Fruit fly (Drosophila melanogaster): ENCODE results near the gene Arfrp1.

Gene Arfrp1

dm6 chrX:9066802-9067489 lies 39.9 kb upstream of the Arfrp1 start (continued):
- TF ChIP-seq CG3163 (GFP tag; optimal IDR thresholded peaks at IDR 0.05) = no peak
- no peak for TF ChIP-seq schlank (tag; optimal IDR thresholded peaks at IDR 0.05)
- no peak for TF ChIP-seq CG12299 (tag; optimal IDR thresholded peaks at IDR 0.05)
- peak; percentile 49; the same call in 2 of the 3 replicates for TF ChIP-seq dysf (GFP tag; IDR thresholded peaks at IDR 0.05)
- peak; percentile 52 for TF ChIP-seq Sox102F (GFP tag; optimal IDR thresholded peaks at IDR 0.05)
- peak; percentile 36; the same call in 1 of the 2 replicates for TF ChIP-seq CG17328 (GFP tag; IDR thresholded peaks at IDR 0.05)
- TF ChIP-seq CG4707 (GFP tag; optimal IDR thresholded peaks at IDR 0.05) = no peak
- no peak for TF ChIP-seq NK7.1 (GFP tag; optimal IDR thresholded peaks at IDR 0.05)
- no peak for TF ChIP-seq luna (GFP tag; optimal IDR thresholded peaks at IDR 0.05)
- peak; percentile 35 for TF ChIP-seq Oli (tag; optimal IDR thresholded peaks at IDR 0.05)
- TF ChIP-seq CG42726 (GFP tag; IDR thresholded peaks at IDR 0.05; ENCODE audit: partially characterized antibody) = no peak
- TF ChIP-seq Atf6 (GFP tag; IDR thresholded peaks at IDR 0.05) = peak; percentile 31; the same call in 1 of the 2 replicates
- peak; percentile 57 for TF ChIP-seq gem (tag; optimal IDR thresholded peaks at IDR 0.05)
- peak; percentile 24 for TF ChIP-seq Hr3 (GFP tag; optimal IDR thresholded peaks at IDR 0.05)
- no peak for TF ChIP-seq CG10543 (GFP tag; optimal IDR thresholded peaks at IDR 0.05)
- no peak for TF ChIP-seq D19A (tag; optimal IDR thresholded peaks at IDR 0.05)
- peak; percentile 38 for TF ChIP-seq CG11504 (tag; optimal IDR thresholded peaks at IDR 0.05)
- TF ChIP-seq Spps (tag; optimal IDR thresholded peaks at IDR 0.05) = no peak
- TF ChIP-seq HHEX (GFP tag; optimal IDR thresholded peaks at IDR 0.05) = peak; percentile 18
- TF ChIP-seq sisA (GFP tag; IDR thresholded peaks at IDR 0.05) = peak; percentile 57
- TF ChIP-seq H15 (GFP tag; IDR thresholded peaks at IDR 0.05) = no peak; the same call in 2 of the 3 replicates
- no peak for TF ChIP-seq sna (GFP tag; IDR thresholded peaks at IDR 0.05; ENCODE audit: partially characterized antibody)
- TF ChIP-seq dmrt99B (tag; optimal IDR thresholded peaks at IDR 0.05) = peak; percentile 47
- TF ChIP-seq pan (optimal IDR thresholded peaks at IDR 0.05) = no peak
- TF ChIP-seq pan (GFP tag; optimal IDR thresholded peaks at IDR 0.05 in 1 of 2, IDR thresholded peaks at IDR 0.05 in 1 of 2) = no peak
- TF ChIP-seq CG31441 (GFP tag; IDR thresholded peaks at IDR 0.05) = 0 out of 2 replicates have a peak, but pooled peaks have one; percentile 20
- peak; percentile 12 for TF ChIP-seq CG9817 (tag; optimal IDR thresholded peaks at IDR 0.05)
- no peak for TF ChIP-seq Antp (GFP tag; optimal IDR thresholded peaks at IDR 0.05)
- no peak for TF ChIP-seq chif (GFP tag; optimal IDR thresholded peaks at IDR 0.05)
- TF ChIP-seq dimm (GFP tag; IDR thresholded peaks at IDR 0.05) = no peak
- no peak for TF ChIP-seq Bdp1 (GFP tag; optimal IDR thresholded peaks at IDR 0.05)
- no peak for TF ChIP-seq CG14050 (GFP tag; IDR thresholded peaks at IDR 0.05)
- TF ChIP-seq eve (GFP tag; optimal IDR thresholded peaks at IDR 0.05) = peak in 1 of 2 experiments; percentile 54
- TF ChIP-seq CG17359 (tag; optimal IDR thresholded peaks at IDR 0.05) = peak; percentile 28
- peak; percentile 34 for TF ChIP-seq lab (GFP tag; optimal IDR thresholded peaks at IDR 0.05)
- TF ChIP-seq Eip74EF (GFP tag; optimal IDR thresholded peaks at IDR 0.05) = no peak
- TF ChIP-seq CG17912 (GFP tag; optimal IDR thresholded peaks at IDR 0.05) = no peak
- no peak for TF ChIP-seq pfk (GFP tag; optimal IDR thresholded peaks at IDR 0.05)
- peak; percentile 38 for TF ChIP-seq Ets65A (GFP tag)
- 0 out of 3 replicates have a peak, but pooled peaks have one; percentile 13 for TF ChIP-seq z (GFP tag; IDR thresholded peaks at IDR 0.05)
- no peak for TF ChIP-seq ATbp (GFP tag; optimal IDR thresholded peaks at IDR 0.05)
- peak; percentile 6 for TF ChIP-seq NfI (GFP tag; optimal IDR thresholded peaks at IDR 0.05)
- no peak for TF ChIP-seq B-H2 (GFP tag; optimal IDR thresholded peaks at IDR 0.05)
- no peak for TF ChIP-seq pho (GFP tag; optimal IDR thresholded peaks at IDR 0.05)
- TF ChIP-seq inv (GFP tag; IDR thresholded peaks at IDR 0.05; ENCODE audit: partially characterized antibody) = no peak
- TF ChIP-seq lbe (GFP tag; optimal IDR thresholded peaks at IDR 0.05) = peak; percentile 64
- TF ChIP-seq bab2 (GFP tag; optimal IDR thresholded peaks at IDR 0.05) = no peak
- no peak for TF ChIP-seq esg (GFP tag; conservative IDR thresholded peaks at IDR 0.05)
- peak; percentile 9 for TF ChIP-seq CG3281 (GFP tag; optimal IDR thresholded peaks at IDR 0.05)

Measured in whole organism, embryonic.